Worm (Caenorhabditis elegans) whole organism, L1 larva: Measurements from ENCODE around the gene R05D8.9.

Experiments
- lin-13 ChIP-seq: fragments of 150-350 bp; optimal IDR thresholded peaks from 2 replicates; lab custom pipeline; 2014; ENCODE audit warnings: missing biosample characterization, missing genetic modification reagents, missing genetic modification characterization
- nhr-47 ChIP-seq: sonication (generic microtip); optimal IDR thresholded peaks from 2 replicates; lab custom pipeline; 2016; ENCODE audit warnings: mild to moderate bottlenecking, missing genetic modification characterization, moderate library complexity, missing compliant biosample characterization
- ztf-4 ChIP-seq: fragments of 150-350 bp; optimal IDR thresholded peaks from 2 replicates; lab custom pipeline; 2014; ENCODE audit warnings: missing biosample characterization, missing genetic modification characterization

DNA sequence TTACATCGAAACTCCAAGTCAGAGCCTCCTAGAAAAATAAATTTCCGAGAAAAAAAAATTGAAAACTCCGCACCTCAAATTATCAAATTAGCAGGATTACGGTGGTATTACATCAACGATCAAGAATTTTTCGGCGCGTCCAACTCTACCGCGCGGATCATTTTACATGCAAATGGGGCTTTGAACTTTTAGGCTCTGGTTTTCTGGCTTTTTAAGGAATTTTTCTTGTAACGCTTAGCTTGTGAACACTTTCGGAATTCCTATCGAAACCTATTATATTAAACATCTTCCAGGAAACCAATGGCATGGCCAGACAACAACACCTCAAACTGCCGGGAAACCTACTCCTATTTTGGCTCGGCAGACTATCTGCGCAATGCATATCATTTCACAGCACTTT is 4.2 kb upstream of the R05D8.9 start, which contains the start of gene srh-56:
- no peak for TF ChIP-seq nhr-47 (tag; lab: Kevin White, UChicago)
- no peak for TF ChIP-seq ztf-4 (tag; lab: Kevin White, UChicago)
- no peak for TF ChIP-seq lin-13 (GFP tag; lab: Kevin White, UChicago)
